Worm (Caenorhabditis elegans) whole organism, mixed stage, embryonic: ENCODE data around the gene vit-4.

ENCODE experiments used
- flh-1 ChIP-seq: fragments of 200-800 bp; sonication (Bioruptor generic); optimal IDR thresholded peaks from 2 replicates; lab custom pipeline; 2018; ENCODE audit warnings: mild to moderate bottlenecking, missing genetic modification characterization, moderate library complexity, missing compliant biosample characterization
- lsy-2 ChIP-seq: fragments of 150-350 bp; optimal IDR thresholded peaks from 2 replicates; lab custom pipeline; 2014; ENCODE audit warnings: missing biosample characterization, missing genetic modification characterization
- nhr-237 ChIP-seq: fragments of 150-350 bp; optimal IDR thresholded peaks from 2 replicates; lab custom pipeline; 2014; ENCODE audit warnings: missing biosample characterization, missing genetic modification characterization
- nhr-76 ChIP-seq: sonication (generic microtip); optimal IDR thresholded peaks from 2 replicates; lab custom pipeline; 2017; ENCODE audit warnings: missing biosample characterization, missing genetic modification characterization
- unc-120 ChIP-seq: sonication (generic microtip); optimal IDR thresholded peaks from 2 replicates; lab custom pipeline; 2017; ENCODE audit warnings: missing genetic modification characterization, missing compliant biosample characterization; ENCODE audit not compliant: poor library complexity, severe bottlenecking

DNA sequence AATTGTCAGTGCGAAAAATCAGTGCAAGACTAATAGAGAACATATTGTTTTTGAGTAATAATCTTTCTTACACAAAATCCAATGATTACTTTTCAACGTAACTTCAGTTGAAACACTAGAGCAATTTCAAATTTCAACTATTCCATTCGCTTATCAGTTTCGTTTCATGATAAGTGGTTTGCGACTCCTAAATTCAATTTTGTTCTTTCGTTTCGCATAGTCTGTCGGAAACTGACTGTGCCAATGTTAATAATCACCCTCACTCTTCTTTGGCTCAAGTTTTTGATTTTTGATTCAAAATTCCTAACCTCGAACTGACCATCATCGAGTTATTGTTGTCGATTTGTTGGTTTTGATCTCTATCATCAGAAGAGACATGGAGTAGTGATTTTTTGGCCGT, 15.0 kb downstream of the vit-4 start:
- TF ChIP-seq unc-120 (tag; lab: Kevin White, UChicago), result no peak
- no peak for TF ChIP-seq nhr-237 (tag; lab: Kevin White, UChicago)
- TF ChIP-seq flh-1, result no peak
- no peak for TF ChIP-seq lsy-2 (tag; lab: Kevin White, UChicago)
- no peak for TF ChIP-seq nhr-76
